Fruit fly (Drosophila melanogaster): ENCODE measurements around the gene ppk.

Gene ppk

DNA sequence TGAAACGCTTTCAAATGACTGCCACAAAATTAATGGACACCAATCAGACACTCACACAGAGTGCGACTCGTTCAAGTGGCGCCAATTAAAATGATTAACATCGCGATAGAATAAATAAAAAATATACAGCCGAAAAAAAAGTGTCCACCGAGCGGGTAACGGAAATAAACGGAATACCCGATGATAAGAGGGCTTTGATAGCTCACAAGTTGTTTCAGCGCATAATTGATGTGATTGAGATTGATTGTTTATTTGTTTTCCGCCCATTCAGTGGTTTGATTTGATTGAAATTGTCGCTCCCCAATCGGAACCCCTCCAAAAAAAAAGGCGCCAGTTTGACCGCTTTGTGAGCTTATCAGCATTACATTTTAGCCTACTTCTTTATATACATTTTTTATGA, 22.6 kb upstream of the ppk start:
- TF ChIP-seq toe (GFP tag; optimal IDR thresholded peaks at IDR 0.05): no peak
- no peak for TF ChIP-seq kay (GFP tag; ENCODE audit: borderline replicate concordance)
- TF ChIP-seq cnc (optimal IDR thresholded peaks at IDR 0.05): no peak
- no peak for TF ChIP-seq CG7101 (tag; optimal IDR thresholded peaks at IDR 0.05)
- no peak for TF ChIP-seq ovo (GFP tag; optimal IDR thresholded peaks at IDR 0.05)
- no peak for TF ChIP-seq CG7045 (GFP tag; optimal IDR thresholded peaks at IDR 0.05)
- no peak for TF ChIP-seq CG14711 (tag; optimal IDR thresholded peaks at IDR 0.05)
- TF ChIP-seq CG1620 (GFP tag; optimal IDR thresholded peaks at IDR 0.05): no peak
- no peak for TF ChIP-seq CG33017 (tag; optimal IDR thresholded peaks at IDR 0.05)
- no peak for TF ChIP-seq Mnt (GFP tag; optimal IDR thresholded peaks at IDR 0.05)
- no peak for TF ChIP-seq tj (GFP tag; optimal IDR thresholded peaks at IDR 0.05)
- TF ChIP-seq pad (GFP tag; optimal IDR thresholded peaks at IDR 0.05): no peak
- TF ChIP-seq CG11617 (GFP tag; optimal IDR thresholded peaks at IDR 0.05): no peak
- no peak for TF ChIP-seq cic (GFP tag; optimal IDR thresholded peaks at IDR 0.05)
- no peak for TF ChIP-seq Crg-1 (GFP tag; optimal IDR thresholded peaks at IDR 0.05)

DNA sequence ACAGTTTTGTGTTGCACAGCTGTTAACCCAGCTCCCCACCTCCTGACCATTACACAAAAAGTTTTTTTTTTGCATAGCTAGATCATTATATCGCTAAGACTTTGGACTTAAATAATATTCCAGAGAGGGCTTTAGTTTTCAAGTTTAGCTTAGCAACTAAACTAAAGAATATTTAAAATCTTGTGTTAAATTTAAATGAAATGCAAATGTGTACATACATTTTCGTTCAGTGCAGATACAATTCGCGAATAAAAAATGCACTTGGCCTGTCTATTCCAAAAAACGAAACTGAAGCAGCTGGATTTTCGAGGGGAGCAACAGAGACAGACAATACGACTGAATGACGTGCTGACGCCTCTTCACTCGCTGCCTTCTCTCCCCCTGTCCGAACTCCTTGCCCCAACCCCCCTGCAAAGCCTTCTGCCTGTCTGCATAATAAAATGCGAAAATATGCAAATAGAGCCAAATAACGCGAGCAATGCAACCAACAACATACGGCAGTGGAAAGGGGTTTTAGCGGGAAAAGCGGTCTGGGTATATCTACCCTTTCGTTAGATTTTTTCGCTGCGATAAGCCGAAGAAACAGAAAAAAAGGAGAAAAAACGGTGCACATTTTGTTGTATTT, 20.8 kb upstream of the ppk start:
- TF ChIP-seq tj (GFP tag; optimal IDR thresholded peaks at IDR 0.05) (peak; percentile 90), ovo (GFP tag; optimal IDR thresholded peaks at IDR 0.05) (no peak), Mnt (GFP tag; optimal IDR thresholded peaks at IDR 0.05) (no peak), CG7045 (GFP tag; optimal IDR thresholded peaks at IDR 0.05) (no peak)

DNA sequence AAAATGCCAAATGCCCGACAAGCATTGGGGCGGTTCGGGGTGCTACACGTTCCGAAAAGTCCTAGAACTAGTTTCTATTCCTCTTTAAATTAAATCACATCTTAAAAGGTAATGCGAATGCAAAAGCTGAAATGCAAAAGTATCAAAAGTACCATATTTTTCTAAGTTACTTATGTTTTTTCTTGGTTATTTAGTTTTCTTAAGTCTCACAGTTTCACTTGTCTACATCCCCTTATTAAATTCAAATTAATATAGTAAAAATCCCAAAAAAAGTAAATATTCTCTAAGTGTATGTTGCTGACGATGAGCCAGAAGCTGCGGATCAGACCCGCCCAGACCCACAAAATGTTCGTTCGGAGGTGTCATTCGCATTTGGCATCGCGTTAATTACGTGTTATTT, 19.7 kb upstream of the ppk start:
- no peak for TF ChIP-seq cic (GFP tag; optimal IDR thresholded peaks at IDR 0.05)

DNA sequence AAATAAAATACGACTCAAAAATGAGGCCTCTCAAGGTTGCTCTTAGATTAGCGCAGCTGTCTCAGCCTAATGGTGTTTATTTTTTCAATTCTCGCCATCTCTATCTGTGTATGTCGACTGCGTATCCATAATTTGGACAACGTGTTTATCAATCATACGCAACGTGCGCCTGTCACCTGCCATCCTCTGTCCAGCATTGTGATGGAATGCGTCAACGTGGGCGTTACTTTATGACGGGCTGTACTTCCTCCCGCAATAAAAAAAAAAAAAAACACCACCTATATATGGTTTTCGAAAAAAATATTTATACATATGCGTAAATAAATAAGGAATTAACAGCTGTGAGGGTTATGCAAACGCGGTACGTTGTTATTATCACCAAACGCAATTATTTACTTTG, 18.4 kb upstream of the ppk start:
- TF ChIP-seq Crg-1 (GFP tag; optimal IDR thresholded peaks at IDR 0.05) (no peak), CG7101 (tag; optimal IDR thresholded peaks at IDR 0.05) (no peak), cnc (optimal IDR thresholded peaks at IDR 0.05) (no peak), pad (GFP tag; optimal IDR thresholded peaks at IDR 0.05) (no peak), CG14711 (tag; optimal IDR thresholded peaks at IDR 0.05) (no peak), Hr96 (GFP tag; optimal IDR thresholded peaks at IDR 0.05) (no peak), toe (GFP tag; optimal IDR thresholded peaks at IDR 0.05) (no peak), cic (GFP tag; optimal IDR thresholded peaks at IDR 0.05) (no peak), tj (GFP tag; optimal IDR thresholded peaks at IDR 0.05) (no peak)

DNA sequence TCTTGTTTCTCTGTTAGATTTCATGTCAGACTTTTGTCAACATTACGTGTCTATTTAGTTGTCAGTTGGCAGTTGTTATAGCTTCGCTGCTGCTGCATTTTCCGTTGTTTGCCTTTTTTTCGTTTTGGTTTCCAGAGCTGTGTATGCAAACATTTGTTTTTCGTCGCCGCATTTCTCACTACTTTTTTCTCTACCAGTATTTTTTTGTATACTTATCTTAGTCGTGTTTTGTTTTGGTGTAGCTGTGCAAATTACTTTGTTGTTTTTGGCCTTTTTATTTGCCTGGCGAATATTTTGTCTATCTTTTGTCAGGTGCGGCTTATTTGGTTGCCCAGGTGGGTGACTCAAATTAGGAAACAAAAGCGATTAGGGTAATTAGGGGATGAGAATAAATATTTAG, 17.6 kb upstream of the ppk start:
- TF ChIP-seq CG7045 (GFP tag; optimal IDR thresholded peaks at IDR 0.05): peak; percentile 61
- no peak for TF ChIP-seq cnc (optimal IDR thresholded peaks at IDR 0.05)

DNA sequence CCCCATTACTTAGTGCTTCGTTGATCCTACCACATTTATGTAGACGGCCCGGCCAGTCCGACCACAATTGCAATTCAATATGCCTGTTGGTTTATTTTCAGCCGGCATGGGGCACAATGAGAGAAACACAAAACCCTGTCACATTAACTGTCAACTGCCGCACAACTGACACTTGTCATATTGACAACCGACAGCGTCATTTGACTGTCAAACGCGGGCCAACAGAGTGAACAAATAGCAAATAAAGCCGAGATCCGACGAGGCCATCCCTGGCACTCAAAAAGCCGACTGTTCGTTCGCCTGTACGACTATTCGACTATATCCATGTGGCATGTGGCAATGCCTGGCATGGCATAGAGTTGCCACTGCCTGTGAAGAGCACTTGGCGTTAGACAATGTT, 17.0 kb upstream of the ppk start:
- TF ChIP-seq toe (GFP tag; optimal IDR thresholded peaks at IDR 0.05): no peak
- no peak for TF ChIP-seq Hr96 (GFP tag; optimal IDR thresholded peaks at IDR 0.05)
- no peak for TF ChIP-seq cic (GFP tag; optimal IDR thresholded peaks at IDR 0.05)
- no peak for TF ChIP-seq kay (GFP tag; ENCODE audit: borderline replicate concordance)
- TF ChIP-seq CG33017 (tag; optimal IDR thresholded peaks at IDR 0.05): no peak
- no peak for TF ChIP-seq bab1 (GFP tag; optimal IDR thresholded peaks at IDR 0.05)
- TF ChIP-seq Clk (GFP tag; optimal IDR thresholded peaks at IDR 0.05): no peak
- TF ChIP-seq CG12768 (GFP tag; optimal IDR thresholded peaks at IDR 0.05): no peak
- no peak for TF ChIP-seq CG5204 (GFP tag; optimal IDR thresholded peaks at IDR 0.05)
- TF ChIP-seq ovo (GFP tag; optimal IDR thresholded peaks at IDR 0.05): no peak
- TF ChIP-seq CG1620 (GFP tag; optimal IDR thresholded peaks at IDR 0.05): no peak
- TF ChIP-seq CG7045 (GFP tag; optimal IDR thresholded peaks at IDR 0.05): no peak
- TF ChIP-seq CG7101 (tag; optimal IDR thresholded peaks at IDR 0.05): no peak

DNA sequence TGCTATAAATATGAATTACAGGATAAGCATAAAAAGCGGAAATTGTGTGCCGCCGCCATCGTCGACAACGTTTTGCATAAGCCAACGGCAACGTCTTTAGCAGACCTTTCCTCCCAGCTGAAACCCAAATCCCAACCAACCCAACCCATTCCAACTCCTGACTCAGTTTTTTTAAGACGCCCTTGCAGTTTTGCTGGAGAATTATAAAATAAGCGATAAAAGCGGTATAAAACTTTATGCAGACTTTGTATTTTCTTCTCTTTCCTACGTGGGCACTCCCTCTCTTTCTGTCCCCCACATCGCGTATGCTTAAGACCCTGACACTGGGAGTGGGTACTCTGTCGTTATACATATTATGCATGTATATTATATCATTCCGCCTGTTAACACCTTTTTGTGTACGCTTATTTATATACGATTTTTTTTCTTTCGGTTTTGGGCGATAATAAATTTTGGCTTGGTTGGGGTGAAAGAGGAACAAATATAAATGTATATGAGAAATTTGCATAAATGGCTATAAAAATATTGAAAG, 16.2 kb upstream of the ppk start:
- TF ChIP-seq Clk (GFP tag; optimal IDR thresholded peaks at IDR 0.05) (no peak), toe (GFP tag; optimal IDR thresholded peaks at IDR 0.05) (no peak), tj (GFP tag; optimal IDR thresholded peaks at IDR 0.05) (peak; percentile 99)

DNA sequence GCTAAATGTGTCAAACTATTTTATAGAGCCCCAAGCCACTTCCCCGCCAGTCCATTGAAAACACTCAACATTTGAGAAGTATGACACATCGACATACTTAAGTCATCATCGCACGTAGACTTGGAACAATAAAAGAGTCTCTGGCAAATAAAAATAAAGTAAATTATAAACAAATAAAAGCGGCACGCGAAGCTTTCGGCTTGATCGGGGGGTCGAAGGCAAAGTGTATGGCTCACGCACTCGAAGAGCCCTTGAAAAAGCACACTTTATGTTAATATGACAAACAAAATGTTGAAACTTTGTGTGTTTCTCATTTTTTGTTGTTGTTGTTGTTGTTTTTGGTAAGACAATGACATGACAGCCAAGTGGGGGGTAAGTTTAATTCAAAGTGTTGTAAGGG, 15.3 kb upstream of the ppk start:
- TF ChIP-seq CG33017 (tag; optimal IDR thresholded peaks at IDR 0.05) (no peak), CG7101 (tag; optimal IDR thresholded peaks at IDR 0.05) (no peak), Crg-1 (GFP tag; optimal IDR thresholded peaks at IDR 0.05) (no peak)

DNA sequence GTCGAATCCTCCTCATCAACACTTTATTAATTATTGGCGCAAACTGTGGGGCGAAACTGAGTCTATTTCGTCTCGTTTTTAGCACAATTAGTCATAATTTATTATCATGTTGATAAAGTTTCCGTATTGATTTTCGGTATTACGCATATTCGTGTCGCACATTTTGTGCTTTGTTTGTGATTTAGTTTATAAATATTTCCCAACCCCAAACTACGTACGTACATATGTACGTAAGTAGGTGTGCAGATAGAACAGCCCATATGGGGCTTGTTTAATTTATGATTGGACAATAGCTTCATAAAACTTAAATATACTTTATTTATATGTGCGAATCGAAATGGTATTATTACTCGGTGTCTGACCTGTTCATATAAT, 14.1 kb upstream of the ppk start:
- TF ChIP-seq Crg-1 (GFP tag; optimal IDR thresholded peaks at IDR 0.05): no peak
- TF ChIP-seq kay (GFP tag; ENCODE audit: borderline replicate concordance): no peak
- no peak for TF ChIP-seq ovo (GFP tag; optimal IDR thresholded peaks at IDR 0.05)
- no peak for TF ChIP-seq CG12768 (GFP tag; optimal IDR thresholded peaks at IDR 0.05)
- TF ChIP-seq cnc (optimal IDR thresholded peaks at IDR 0.05): no peak
- no peak for TF ChIP-seq toe (GFP tag; optimal IDR thresholded peaks at IDR 0.05)
- no peak for TF ChIP-seq bab1 (GFP tag; optimal IDR thresholded peaks at IDR 0.05)
- TF ChIP-seq tj (GFP tag; optimal IDR thresholded peaks at IDR 0.05): no peak
- TF ChIP-seq CG11617 (GFP tag; optimal IDR thresholded peaks at IDR 0.05): no peak
- no peak for TF ChIP-seq Clk (GFP tag; optimal IDR thresholded peaks at IDR 0.05)
